Worm (Caenorhabditis elegans): ENCODE results near the gene F37H8.6.

F37H8.6 gene

ce11 chrII:11177376-11177775, at the start of gene F37H8.6:
Gene F37H8.6 (minus strand): TSS chrII:11177476.
- TF ChIP-seq zag-1 (tag; optimal IDR thresholded peaks at IDR 0.05): no peak

ce11 chrII:11226379-11226778, 49.1 kb upstream of the F37H8.6 start, which contains the start of gene T06D8.2:
Gene T06D8.2 (plus strand): TSS chrII:11226679.
- TF ChIP-seq nhr-12 (tag; optimal IDR thresholded peaks at IDR 0.05) (no peak), lsy-2 (tag; optimal IDR thresholded peaks at IDR 0.05) (no peak), nhr-129 (tag; optimal IDR thresholded peaks at IDR 0.05) (no peak)

- TF ChIP-seq R02D3.7 (tag; optimal IDR thresholded peaks at IDR 0.05): peak; percentile 19
- TF ChIP-seq sem-4 (tag; optimal IDR thresholded peaks at IDR 0.05): no peak
- no peak for TF ChIP-seq unc-39 (tag; optimal IDR thresholded peaks at IDR 0.05)
- TF ChIP-seq crh-2 (tag; optimal IDR thresholded peaks at IDR 0.05): peak; percentile 73
- TF ChIP-seq sma-9 (GFP tag; optimal IDR thresholded peaks at IDR 0.05): peak; percentile 86
- TF ChIP-seq sma-9 (tag; optimal IDR thresholded peaks at IDR 0.05): no peak
- TF ChIP-seq nhr-237 (tag; optimal IDR thresholded peaks at IDR 0.05): peak; percentile 47
- peak; percentile 99 for TF ChIP-seq snpc-4 (tag; optimal IDR thresholded peaks at IDR 0.05)
- TF ChIP-seq nhr-25 (tag; optimal IDR thresholded peaks at IDR 0.05): peak; percentile 43
- TF ChIP-seq blmp-1 (tag; optimal IDR thresholded peaks at IDR 0.05; ENCODE audit: insufficient read depth): peak; percentile 24
- peak; percentile 86 for TF ChIP-seq sma-3 (GFP tag; optimal IDR thresholded peaks at IDR 0.05)
- no peak for TF ChIP-seq elt-1 (tag; optimal IDR thresholded peaks at IDR 0.05)
- no peak for TF ChIP-seq nhr-12 (tag; optimal IDR thresholded peaks at IDR 0.05)
- no peak for TF ChIP-seq unc-62 (GFP tag; optimal IDR thresholded peaks at IDR 0.05)
- TF ChIP-seq ceh-82 (tag; optimal IDR thresholded peaks at IDR 0.05): peak; percentile 22
- no peak for TF ChIP-seq peb-1 (tag; optimal IDR thresholded peaks at IDR 0.05)
- TF ChIP-seq unc-55 (GFP tag; optimal IDR thresholded peaks at IDR 0.05): peak; percentile 67
- peak; percentile 97 for TF ChIP-seq ama-1 (optimal IDR thresholded peaks at IDR 0.05)
- TF ChIP-seq alr-1 (tag; optimal IDR thresholded peaks at IDR 0.05): no peak
- TF ChIP-seq egl-27 (tag; optimal IDR thresholded peaks at IDR 0.05): peak; percentile 70
- no peak for TF ChIP-seq ztf-4 (tag; optimal IDR thresholded peaks at IDR 0.05)
- TF ChIP-seq nhr-23 (tag; optimal IDR thresholded peaks at IDR 0.05): no peak
- TF ChIP-seq nhr-77 (tag; optimal IDR thresholded peaks at IDR 0.05): peak; percentile 58
- no peak for TF ChIP-seq ztf-1 (GFP tag; conservative IDR thresholded peaks at IDR 0.05)
- no peak for TF ChIP-seq elt-3 (tag; optimal IDR thresholded peaks at IDR 0.05)
- peak; percentile 59 for TF ChIP-seq F13H6.1 (tag; optimal IDR thresholded peaks at IDR 0.05)
- TF ChIP-seq lin-11 (tag; optimal IDR thresholded peaks at IDR 0.05): peak; percentile 34
- TF ChIP-seq mdl-1 (tag; optimal IDR thresholded peaks at IDR 0.05): no peak
- no peak for TF ChIP-seq nhr-11 (tag; optimal IDR thresholded peaks at IDR 0.05)
- TF ChIP-seq gmeb-1 (tag; optimal IDR thresholded peaks at IDR 0.05): peak; percentile 82
- peak; percentile 46 for TF ChIP-seq nhr-129 (tag; optimal IDR thresholded peaks at IDR 0.05)
- no peak for TF ChIP-seq dmd-4 (tag; optimal IDR thresholded peaks at IDR 0.05)
- no peak for TF ChIP-seq aly-2 (tag; optimal IDR thresholded peaks at IDR 0.05)
- TF ChIP-seq mab-5 (tag; optimal IDR thresholded peaks at IDR 0.05): peak; percentile 42
- peak; percentile 60 to 74 for TF ChIP-seq lsy-2 (tag; optimal IDR thresholded peaks at IDR 0.05)
- TF ChIP-seq zag-1 (tag; optimal IDR thresholded peaks at IDR 0.05): peak; percentile 44
- TF ChIP-seq ceh-16 (tag; optimal IDR thresholded peaks at IDR 0.05): peak; percentile 66
- no peak for TF ChIP-seq lin-39 (tag; optimal IDR thresholded peaks at IDR 0.05)
- peak; percentile 86 for TF ChIP-seq fos-1 (tag; optimal IDR thresholded peaks at IDR 0.05)
- no peak for TF ChIP-seq ZK546.5 (tag; optimal IDR thresholded peaks at IDR 0.05)
- peak; percentile 83 for TF ChIP-seq nhr-21 (tag; optimal IDR thresholded peaks at IDR 0.05)
- no peak for TF ChIP-seq ztf-11 (tag; optimal IDR thresholded peaks at IDR 0.05)
- TF ChIP-seq Y55F3AM.14 (GFP tag; optimal IDR thresholded peaks at IDR 0.05): peak; percentile 58
- no peak for TF ChIP-seq mbf-1 (tag; optimal IDR thresholded peaks at IDR 0.05)
- peak; percentile 43 for TF ChIP-seq lin-13 (GFP tag; optimal IDR thresholded peaks at IDR 0.05)
- TF ChIP-seq skn-1 (tag; optimal IDR thresholded peaks at IDR 0.05): no peak
- TF ChIP-seq nhr-10 (tag; optimal IDR thresholded peaks at IDR 0.05): peak; percentile 31
- TF ChIP-seq nhr-6 (tag; optimal IDR thresholded peaks at IDR 0.05): peak; percentile 37
- TF ChIP-seq C34F6.9 (tag; optimal IDR thresholded peaks at IDR 0.05): no peak
Measured at ce11 chrII:11224045-11224481, 46.8 kb upstream of the F37H8.6 start.

Measured in whole organism, L2 larva.